Fruit fly (Drosophila melanogaster) whole organism, embryonic: ENCODE results near the gene CG13454.
A peak's percentile ranks its signal among the peaks of the same experiment; 100 is the strongest.

Experiments
- Aef1 ChIP-seq: fragments of 200-800 bp; sonication (Bioruptor generic); IDR thresholded peaks from 3 replicates; pipeline ENCODE4 v1.3.6; 2022; ENCODE audit warnings: missing biosample characterization, missing genetic modification characterization
- BtbVII ChIP-seq: fragments of 200-800 bp; sonication (Bioruptor generic); optimal IDR thresholded peaks from 3 replicates; lab custom pipeline; 2017; ENCODE audit warnings: missing biosample characterization, mild to moderate bottlenecking, missing genetic modification characterization
- C15 ChIP-seq: fragments of 200-800 bp; sonication (Bioruptor generic); IDR thresholded peaks from 3 replicates; pipeline ENCODE4 v1.3.6; 2022; ENCODE audit warnings: missing biosample characterization, missing genetic modification characterization
- CG10366 ChIP-seq: fragments of 200-800 bp; sonication (Bioruptor generic); IDR thresholded peaks from 2 replicates; pipeline ENCODE4 v1.3.6; 2022; ENCODE audit warnings: missing biosample characterization, missing genetic modification characterization
- CG13287 ChIP-seq: fragments of 200-800 bp; sonication (Bioruptor generic); IDR thresholded peaks from 2 replicates; pipeline ENCODE4 v1.3.6; 2022; ENCODE audit warnings: missing biosample characterization, missing genetic modification characterization; ENCODE audit not compliant: partially characterized antibody
- CG14965 ChIP-seq: fragments of 200-800 bp; sonication (Bioruptor generic); optimal IDR thresholded peaks from 2 replicates; lab custom pipeline; 2016; ENCODE audit warnings: missing biosample characterization, missing genetic modification characterization, borderline replicate concordance
- CG15514 ChIP-seq: fragments of 200-800 bp; sonication (Bioruptor generic); optimal IDR thresholded peaks from 3 replicates; lab custom pipeline; 2017; ENCODE audit warnings: missing biosample characterization, missing genetic modification characterization, mild to moderate bottlenecking, moderate library complexity, missing genetic modification reagents
- CG15601 ChIP-seq: fragments of 200-800 bp; sonication (Bioruptor generic); optimal IDR thresholded peaks from 3 replicates; lab custom pipeline; 2019; ENCODE audit warnings: missing biosample characterization, mild to moderate bottlenecking, missing genetic modification characterization, moderate library complexity
- CG1603 ChIP-seq: fragments of 200-800 bp; sonication (Bioruptor generic); optimal IDR thresholded peaks from 2 replicates; lab custom pipeline; 2019; ENCODE audit warnings: missing biosample characterization, mild to moderate bottlenecking, missing genetic modification characterization, moderate library complexity
- CG17328 ChIP-seq: fragments of 200-800 bp; sonication (Bioruptor generic); IDR thresholded peaks from 2 replicates; pipeline ENCODE4 v1.3.6; 2022; ENCODE audit warnings: missing biosample characterization, missing genetic modification characterization
- CG1792 ChIP-seq: fragments of 200-800 bp; sonication (Bioruptor generic); optimal IDR thresholded peaks from 2 replicates; lab custom pipeline; 2016; ENCODE audit warnings: missing biosample characterization, missing genetic modification characterization
- CG18011 ChIP-seq: fragments of 200-800 bp; sonication (Bioruptor generic); optimal IDR thresholded peaks from 2 replicates; lab custom pipeline; 2017; ENCODE audit warnings: missing biosample characterization, missing genetic modification characterization, mild to moderate bottlenecking, moderate library complexity, missing genotype
- CG2116 ChIP-seq: fragments of 200-800 bp; sonication (Bioruptor generic); optimal IDR thresholded peaks from 3 replicates; lab custom pipeline; 2018; ENCODE audit warnings: missing biosample characterization, mild to moderate bottlenecking, missing genetic modification characterization
- CG30020 ChIP-seq: fragments of 200-800 bp; optimal IDR thresholded peaks from 2 replicates; lab custom pipeline; 2019; ENCODE audit warnings: missing biosample characterization, mild to moderate bottlenecking, missing genetic modification characterization, moderate library complexity
- CG32767 ChIP-seq: fragments of 200-800 bp; sonication (Bioruptor generic); IDR thresholded peaks from 2 replicates; pipeline ENCODE4 v1.3.6; 2022; ENCODE audit warnings: missing biosample characterization, missing genetic modification characterization
- CG3995 ChIP-seq: fragments of 200-800 bp; sonication (Bioruptor generic); optimal IDR thresholded peaks from 3 replicates; lab custom pipeline; 2016; ENCODE audit warnings: missing biosample characterization, missing genetic modification characterization
- CG4282 ChIP-seq: fragments of 200-800 bp; sonication (Bioruptor generic); optimal IDR thresholded peaks from 2 replicates; lab custom pipeline; 2016; ENCODE audit warnings: missing biosample characterization, missing genetic modification characterization
- CG4328 ChIP-seq: fragments of 200-800 bp; sonication (Bioruptor generic); optimal IDR thresholded peaks from 3 replicates; lab custom pipeline; 2017; ENCODE audit warnings: missing biosample characterization, missing genetic modification reagents, missing genetic modification characterization
- CG7987 ChIP-seq: fragments of 200-800 bp; sonication (Bioruptor generic); optimal IDR thresholded peaks from 2 replicates; lab custom pipeline; 2018; ENCODE audit warnings: missing biosample characterization, mild to moderate bottlenecking, missing genetic modification characterization, moderate library complexity
- CG8290 ChIP-seq, 3 experiments: fragments of 200-800 bp; sonication (Bioruptor generic); optimal IDR thresholded peaks; 2 replicates each; lab custom pipeline; 2016 to 2019; ENCODE audit warnings: missing biosample characterization in 3 of 3, missing genetic modification characterization in 3 of 3, mild to moderate bottlenecking in 2 of 3, moderate library complexity in 1 of 3
- CG8924 ChIP-seq: fragments of 200-800 bp; optimal IDR thresholded peaks from 3 replicates; lab custom pipeline; 2019; ENCODE audit warnings: missing biosample characterization, mild to moderate bottlenecking, missing genetic modification characterization, moderate library complexity
- CG9797 ChIP-seq: fragments of 200-800 bp; sonication (Bioruptor generic); optimal IDR thresholded peaks from 3 replicates; lab custom pipeline; 2018; ENCODE audit warnings: missing biosample characterization, mild to moderate bottlenecking, missing genetic modification characterization
- CoRest ChIP-seq: fragments of 200-800 bp; sonication (Bioruptor generic); optimal IDR thresholded peaks from 3 replicates; lab custom pipeline; 2018; ENCODE audit warnings: missing biosample characterization, mild to moderate bottlenecking, missing genetic modification characterization, moderate library complexity
- Ets97D ChIP-seq: fragments of 200-800 bp; sonication (Bioruptor generic); optimal IDR thresholded peaks from 3 replicates; lab custom pipeline; 2016; ENCODE audit warnings: missing biosample characterization, missing genetic modification characterization
- Fer1 ChIP-seq: fragments of 200-800 bp; sonication (Bioruptor generic); optimal IDR thresholded peaks from 2 replicates; lab custom pipeline; 2017; ENCODE audit warnings: missing biosample characterization, mild to moderate bottlenecking, missing genetic modification characterization
- H2.0 ChIP-seq: fragments of 200-800 bp; sonication (Bioruptor generic); IDR thresholded peaks from 2 replicates; pipeline ENCODE4 v1.3.6; 2022; ENCODE audit warnings: missing biosample characterization, missing genetic modification characterization
- HLH4C ChIP-seq: fragments of 200-800 bp; sonication (Bioruptor generic); IDR thresholded peaks from 3 replicates; pipeline ENCODE4 v1.3.6; 2022; ENCODE audit warnings: missing biosample characterization, missing genetic modification characterization; ENCODE audit not compliant: partially characterized antibody
- HLHmδ ChIP-seq: fragments of 200-800 bp; sonication (Bioruptor generic); optimal IDR thresholded peaks from 2 replicates; lab custom pipeline; 2018; ENCODE audit warnings: missing biosample characterization, mild to moderate bottlenecking, missing genetic modification characterization, moderate library complexity
- HmgZ ChIP-seq: fragments of 200-800 bp; sonication (Bioruptor generic); optimal IDR thresholded peaks from 2 replicates; lab custom pipeline; 2018; ENCODE audit warnings: missing biosample characterization, mild to moderate bottlenecking, missing genetic modification characterization
- Lim3 ChIP-seq: fragments of 200-800 bp; sonication (Bioruptor generic); IDR thresholded peaks from 2 replicates; pipeline ENCODE4 v1.3.6; 2022; ENCODE audit warnings: missing biosample characterization, missing genetic modification characterization
- MESR4 ChIP-seq: fragments of 200-800 bp; sonication (Bioruptor generic); optimal IDR thresholded peaks from 2 replicates; lab custom pipeline; 2018; ENCODE audit warnings: missing biosample characterization, mild to moderate bottlenecking, missing genetic modification characterization, moderate library complexity
- Spps ChIP-seq: fragments of 200-800 bp; sonication (Bioruptor generic); optimal IDR thresholded peaks from 2 replicates; lab custom pipeline; 2018; ENCODE audit warnings: missing biosample characterization, mild to moderate bottlenecking, missing genetic modification characterization
- Xbp1 ChIP-seq: fragments of 200-800 bp; sonication (Bioruptor generic); optimal IDR thresholded peaks from 3 replicates; lab custom pipeline; 2016; ENCODE audit warnings: missing biosample characterization, mild to moderate bottlenecking, missing genetic modification characterization
- YL-1 ChIP-seq: fragments of 200-800 bp; sonication (Bioruptor generic); optimal IDR thresholded peaks from 3 replicates; lab custom pipeline; 2017; ENCODE audit warnings: missing biosample characterization, mild to moderate bottlenecking, missing genetic modification characterization
- amos ChIP-seq: fragments of 200-800 bp; sonication (Bioruptor generic); IDR thresholded peaks from 2 replicates; pipeline ENCODE4 v1.3.6; 2022; ENCODE audit warnings: missing biosample characterization, missing genetic modification characterization; ENCODE audit not compliant: partially characterized antibody
- ato ChIP-seq: fragments of 200-800 bp; sonication (Bioruptor generic); IDR thresholded peaks from 2 replicates; pipeline ENCODE4 v1.3.6; 2022; ENCODE audit warnings: missing biosample characterization, missing genetic modification characterization; ENCODE audit not compliant: partially characterized antibody
- chn ChIP-seq: fragments of 200-800 bp; sonication (Bioruptor generic); optimal IDR thresholded peaks from 2 replicates; lab custom pipeline; 2016; ENCODE audit warnings: missing biosample characterization, missing genetic modification characterization
- crp ChIP-seq, 2 experiments: fragments of 200-800 bp; sonication (Bioruptor generic); optimal IDR thresholded peaks; 2 replicates in 1 of 2; 3 replicates in 1 of 2; lab custom pipeline; 2017; ENCODE audit warnings: missing biosample characterization in 2 of 2, missing genetic modification characterization in 2 of 2, mild to moderate bottlenecking in 1 of 2, moderate library complexity in 1 of 2
- cwo ChIP-seq: fragments of 200-800 bp; sonication (Bioruptor generic); optimal IDR thresholded peaks from 3 replicates; lab custom pipeline; 2017; ENCODE audit warnings: missing biosample characterization, missing genetic modification characterization, mild to moderate bottlenecking, moderate library complexity, missing genetic modification reagents
- ems ChIP-seq: fragments of 200-800 bp; sonication (Bioruptor generic); optimal IDR thresholded peaks from 3 replicates; lab custom pipeline; 2016; ENCODE audit warnings: missing biosample characterization, missing genetic modification characterization
- eve ChIP-seq, 2 experiments: fragments of >200 bp; optimal IDR thresholded peaks; 2 replicates each; lab custom pipeline; 2017; ENCODE audit warnings: missing biosample characterization in 2 of 2, missing genetic modification characterization in 2 of 2
- gsb-n ChIP-seq: fragments of 200-800 bp; sonication (Bioruptor generic); optimal IDR thresholded peaks from 3 replicates; lab custom pipeline; 2018; ENCODE audit warnings: missing biosample characterization, mild to moderate bottlenecking, missing genetic modification characterization
- nerfin-1 ChIP-seq: fragments of 200-800 bp; sonication (Bioruptor generic); optimal IDR thresholded peaks from 3 replicates; lab custom pipeline; 2019; ENCODE audit warnings: missing biosample characterization, mild to moderate bottlenecking, missing genetic modification characterization, moderate library complexity
- sug ChIP-seq: fragments of 200-800 bp; optimal IDR thresholded peaks from 2 replicates; lab custom pipeline; 2019; ENCODE audit warnings: missing biosample characterization, mild to moderate bottlenecking, missing genetic modification characterization, moderate library complexity
- tll ChIP-seq, 2 experiments: fragments of 200-800 bp in 1 of 2; fragments of >200 bp in 1 of 2; sonication (Bioruptor generic) in 1 of 2; optimal IDR thresholded peaks; 2 replicates each; lab custom pipeline; 2017 to 2019; ENCODE audit warnings: missing biosample characterization in 2 of 2, missing genetic modification characterization in 2 of 2, mild to moderate bottlenecking in 1 of 2, moderate library complexity in 1 of 2
- unc-4 ChIP-seq: fragments of 200-800 bp; sonication (Bioruptor generic); IDR thresholded peaks from 2 replicates; pipeline ENCODE4 v1.3.6; 2022; ENCODE audit warnings: missing biosample characterization, missing genetic modification characterization; ENCODE audit not compliant: partially characterized antibody
- vnd ChIP-seq: fragments of 200-800 bp; sonication (Bioruptor generic); IDR thresholded peaks from 3 replicates; pipeline ENCODE4 v1.3.6; 2022; ENCODE audit warnings: missing biosample characterization, missing genetic modification characterization; ENCODE audit not compliant: partially characterized antibody
- zen ChIP-seq: fragments of 200-800 bp; sonication (Bioruptor generic); optimal IDR thresholded peaks from 3 replicates; lab custom pipeline; 2018; ENCODE audit warnings: missing biosample characterization, mild to moderate bottlenecking, missing genetic modification characterization, moderate library complexity

CG13454 gene

DNA sequence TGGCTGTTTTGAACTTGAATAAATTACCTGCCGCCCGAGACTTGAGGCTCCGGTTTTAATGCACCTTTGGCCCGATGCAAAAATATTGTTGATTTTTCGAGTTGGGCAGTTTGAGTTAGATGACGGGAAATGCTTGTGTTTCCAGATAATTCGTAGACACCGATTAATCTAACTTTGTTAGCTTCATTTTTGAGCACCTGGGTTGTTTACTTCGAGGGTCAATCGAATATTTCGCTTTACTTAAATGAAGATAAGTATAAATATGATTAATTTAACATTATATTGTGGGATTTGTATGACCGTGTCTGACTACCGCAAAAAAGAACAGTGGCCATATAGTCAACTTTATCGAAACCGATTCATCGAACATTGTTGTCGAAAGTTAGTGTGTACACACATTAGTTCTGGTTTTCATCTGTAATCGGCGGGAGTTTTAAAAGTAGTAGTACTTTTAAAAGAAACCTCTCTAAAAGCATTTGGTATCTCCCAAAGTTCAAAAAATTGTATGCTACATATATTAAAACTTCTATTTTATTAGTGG is 7.0 kb upstream of the CG13454 start, which contains the start of gene CG7945 (continued):
- TF ChIP-seq CG4328 (GFP tag; lab: Kevin White, UChicago) (no peak), crp (GFP tag; optimal IDR thresholded peaks at IDR 0.05; lab: Kevin White, UChicago) (peak in 1 of 2 experiments; percentile 25), CG9797 (GFP tag; lab: Kevin White, UChicago) (peak; percentile 70), CG32767 (GFP tag; lab: Robert Waterston, UW) (no peak), Spps (tag; lab: Kevin White, UChicago) (no peak), ato (GFP tag; lab: Robert Waterston, UW) (peak; percentile 51; the same call in 1 of the 2 replicates), CG2116 (peak; percentile 85), Ets97D (GFP tag; lab: Kevin White, UChicago) (peak; percentile 37), nerfin-1 (tag; lab: Kevin White, UChicago) (no peak), sug (tag; lab: Kevin White, UChicago) (peak; percentile 38), CG17328 (GFP tag; lab: Robert Waterston, UW) (no peak), Aef1 (GFP tag; lab: Robert Waterston, UW) (no peak), CG3995 (GFP tag; lab: Kevin White, UChicago) (no peak), chn (GFP tag; lab: Kevin White, UChicago) (no peak), YL-1 (GFP tag; lab: Kevin White, UChicago) (peak; percentile 72), CG10366 (GFP tag; lab: Robert Waterston, UW) (no peak), CG15514 (GFP tag; lab: Kevin White, UChicago) (peak; percentile 51), CG7987 (GFP tag; lab: Kevin White, UChicago) (peak; percentile 23), CG15601 (peak; percentile 53), HLH4C (GFP tag; lab: Robert Waterston, UW) (peak; percentile 78), HmgZ (tag; lab: Kevin White, UChicago) (peak; percentile 69), cwo (no peak), CG13287 (GFP tag; lab: Robert Waterston, UW) (peak; percentile 84), vnd (GFP tag; lab: Robert Waterston, UW) (0 out of 3 replicates have a peak, but pooled peaks have one; percentile 36), HLHmδ (GFP tag; lab: Kevin White, UChicago) (no peak), MESR4 (GFP tag; lab: Kevin White, UChicago) (peak; percentile 69), CoRest (peak; percentile 10), eve (GFP tag; optimal IDR thresholded peaks at IDR 0.05; lab: Kevin White, UChicago) (peak in 1 of 2 experiments; percentile 79), C15 (GFP tag; lab: Robert Waterston, UW) (no peak), H2.0 (GFP tag; lab: Robert Waterston, UW) (no peak), ems (GFP tag; lab: Kevin White, UChicago) (no peak), CG30020 (peak; percentile 29), Xbp1 (GFP tag; lab: Kevin White, UChicago) (no peak), BtbVII (GFP tag; lab: Kevin White, UChicago) (no peak), Lim3 (no peak), CG4282 (no peak), unc-4 (GFP tag; lab: Robert Waterston, UW) (peak; percentile 69), CG14965 (GFP tag; lab: Kevin White, UChicago) (no peak), CG8924 (tag; lab: Kevin White, UChicago) (peak; percentile 35), CG18011 (GFP tag; lab: Kevin White, UChicago) (no peak), Fer1 (GFP tag; lab: Kevin White, UChicago) (peak; percentile 11), zen (tag; lab: Kevin White, UChicago) (no peak), CG8290 (GFP tag; optimal IDR thresholded peaks at IDR 0.05; lab: Kevin White, UChicago) (no peak), CG8290 (tag; optimal IDR thresholded peaks at IDR 0.05; lab: Kevin White, UChicago) (peak in 1 of 2 experiments; percentile 23), tll (GFP tag; optimal IDR thresholded peaks at IDR 0.05; lab: Kevin White, UChicago) (peak in 1 of 2 experiments; percentile 12), CG1603 (tag; lab: Kevin White, UChicago) (peak; percentile 60), gsb-n (tag; lab: Kevin White, UChicago) (peak; percentile 70), CG1792 (no peak), amos (GFP tag; lab: Robert Waterston, UW) (peak; percentile 64; the same call in 1 of the 2 replicates)
